Fruit fly (Drosophila melanogaster): ENCODE data around the gene p38b.

- no peak for TF ChIP-seq gl (tag; optimal IDR thresholded peaks at IDR 0.05)
- TF ChIP-seq EcR (GFP tag; optimal IDR thresholded peaks at IDR 0.05), result no peak
Observed at dm6 chr2L:13827557-13827956, 47.1 kb downstream of the p38b start, which contains the start of gene PolG1.

Measured in whole organism, pupa.